Worm (Caenorhabditis elegans): ENCODE measurements around the gene vab-8.
A peak's percentile ranks its signal among the peaks of the same experiment; 100 is the strongest.

Gene vab-8

DNA sequence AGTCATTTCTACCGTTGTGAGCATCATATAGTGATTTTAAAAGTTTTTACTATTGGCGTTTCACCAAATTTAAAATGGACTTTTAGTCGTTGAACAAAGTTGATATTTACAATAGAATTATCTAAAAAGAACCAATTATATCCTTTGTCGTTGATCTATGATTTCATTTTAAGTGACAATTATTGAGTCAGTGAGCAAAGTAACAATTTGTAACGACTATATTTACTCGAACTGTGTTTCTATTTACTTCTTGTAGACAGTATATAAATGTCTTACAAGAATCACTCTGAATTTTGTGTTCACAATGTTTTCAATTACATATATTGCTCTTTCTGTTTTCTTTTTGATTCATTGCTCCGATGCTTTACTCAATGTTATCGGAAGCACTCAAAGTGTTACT, 28.0 kb downstream of the vab-8 start, which contains the start of gene ttr-22:
Gene ttr-22, plus strand, starts transcription at position 301 of the 400 bp plus-strand sequence.
- TF ChIP-seq ztf-18 (tag; optimal IDR thresholded peaks at IDR 0.05), result no peak
- TF ChIP-seq attf-5 (GFP tag; optimal IDR thresholded peaks at IDR 0.05), result no peak
- TF ChIP-seq ets-4 (GFP tag; optimal IDR thresholded peaks at IDR 0.05), result no peak
- TF ChIP-seq unc-62 (GFP tag; optimal IDR thresholded peaks at IDR 0.05), result no peak
- no peak for TF ChIP-seq nfyb-1 (GFP tag; IDR thresholded peaks at IDR 0.05)
- no peak for TF ChIP-seq snpc-1.1 (tag; optimal IDR thresholded peaks at IDR 0.05; ENCODE audit: insufficient read depth)
- no peak for TF ChIP-seq lin-40 (tag; optimal IDR thresholded peaks at IDR 0.05)
- TF ChIP-seq Y56A3A.18 (GFP tag; IDR thresholded peaks at IDR 0.05), result no peak
- no peak for TF ChIP-seq nhr-120 (GFP tag; IDR thresholded peaks at IDR 0.05)
- no peak for TF ChIP-seq K12H6.12 (tag; optimal IDR thresholded peaks at IDR 0.05)
- TF ChIP-seq ceh-40 (GFP tag; IDR thresholded peaks at IDR 0.05), result no peak
- TF ChIP-seq rcor-1 (GFP tag; IDR thresholded peaks at IDR 0.05), result no peak
- no peak for TF ChIP-seq ccch-3 (GFP tag; optimal IDR thresholded peaks at IDR 0.05)

DNA sequence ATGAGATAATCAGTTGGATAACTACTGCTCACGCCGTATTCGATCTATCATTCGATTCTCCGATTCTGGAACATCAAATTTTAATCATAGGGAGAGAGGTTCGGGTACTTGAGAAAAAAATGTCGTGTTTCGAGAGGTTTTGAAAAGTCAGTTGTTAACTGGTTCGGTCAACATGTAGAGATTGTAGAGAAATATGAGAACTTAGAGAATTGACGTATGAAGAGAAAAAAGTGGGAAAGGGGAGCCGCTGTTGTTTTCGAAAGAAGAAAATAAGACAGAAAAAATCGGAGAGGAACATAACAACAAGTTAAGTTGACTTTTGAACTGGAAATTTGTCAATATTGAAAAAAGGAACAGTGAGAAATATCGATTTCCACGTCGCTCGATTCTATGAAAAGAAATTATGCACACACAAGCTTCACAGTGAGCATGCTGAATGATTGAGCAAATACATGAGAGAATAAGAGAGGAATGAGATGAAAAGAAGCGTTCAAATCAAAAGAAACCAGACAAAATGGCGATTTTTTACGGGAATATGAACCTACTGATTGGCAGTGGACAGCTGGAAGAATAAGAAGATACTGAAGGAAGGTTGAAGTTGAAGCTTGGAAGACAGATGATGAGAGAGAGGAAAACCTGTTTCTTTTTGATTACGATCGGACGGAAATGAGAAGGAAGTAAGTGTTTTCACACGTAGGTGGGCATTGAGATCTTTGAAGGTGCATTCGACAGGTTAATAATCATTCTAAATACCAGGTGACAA, 32.0 kb downstream of the vab-8 start, which contains the start of the genes T04H1.13, slfl-5 and rad-50:
Gene T04H1.13, minus strand, starts transcription at position 51 of the 763 bp plus-strand sequence.
Gene slfl-5, minus strand, starts transcription at position 65 of the 763 bp plus-strand sequence.
Gene rad-50, plus strand, starts transcription at position 667 of the 763 bp plus-strand sequence.
- peak; percentile 76 for TF ChIP-seq nhr-80 (tag; optimal IDR thresholded peaks at IDR 0.05)
- TF ChIP-seq ceh-58 (GFP tag; IDR thresholded peaks at IDR 0.05), result no peak
- TF ChIP-seq ceh-27 (GFP tag; optimal IDR thresholded peaks at IDR 0.05), result peak; percentile 31
- peak; percentile 82 to 92 for TF ChIP-seq let-607 (tag; optimal IDR thresholded peaks at IDR 0.05)

ce11 chrV:12245777-12246452, 32.8 kb downstream of the vab-8 start:
- TF ChIP-seq zfh-2 (GFP tag; conservative IDR thresholded peaks at IDR 0.05) (no peak), lsy-27 (tag; optimal IDR thresholded peaks at IDR 0.05; ENCODE audit: borderline replicate concordance, insufficient read depth) (no peak), mel-28 (tag; optimal IDR thresholded peaks at IDR 0.05; ENCODE audit: borderline replicate concordance) (no peak), hlh-12 (tag; optimal IDR thresholded peaks at IDR 0.05) (no peak), K11D2.4 (GFP tag; IDR thresholded peaks at IDR 0.05) (no peak), attf-3 (GFP tag; conservative IDR thresholded peaks at IDR 0.05) (peak; percentile 90), cebp-1 (GFP tag; IDR thresholded peaks at IDR 0.05) (peak; percentile 77; the same call in 1 of the 2 replicates), cebp-1 (tag; optimal IDR thresholded peaks at IDR 0.05) (peak; percentile 94), ztf-18 (tag; optimal IDR thresholded peaks at IDR 0.05) (no peak), efl-1 (GFP tag; optimal IDR thresholded peaks at IDR 0.05) (no peak)

DNA sequence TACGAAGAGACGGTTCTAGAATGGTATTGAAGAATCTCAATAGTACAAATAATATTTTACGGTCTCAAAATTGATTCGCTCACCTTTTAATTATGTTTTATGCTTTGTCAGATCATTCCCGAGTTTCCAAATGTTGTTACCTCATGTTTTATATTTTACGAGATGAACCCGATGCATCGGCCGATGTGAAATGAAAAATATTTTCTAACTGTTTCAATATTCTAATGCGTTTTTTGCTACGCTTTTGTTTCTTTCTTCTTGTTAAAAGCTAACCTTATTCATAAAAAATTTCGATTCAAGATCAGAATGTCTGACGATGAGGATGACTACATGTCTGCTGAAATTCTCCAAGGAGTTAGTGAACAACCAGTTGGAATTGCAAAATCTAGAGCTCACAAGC, 37.9 kb downstream of the vab-8 start, which contains the start of gene T04H1.5:
Gene T04H1.5, plus strand, starts transcription at position 301 of the 400 bp plus-strand sequence.
- TF ChIP-seq cebp-1 (GFP tag; IDR thresholded peaks at IDR 0.05) (no peak), cebp-1 (tag; optimal IDR thresholded peaks at IDR 0.05) (no peak), rec-8 (tag; optimal IDR thresholded peaks at IDR 0.05) (no peak), mel-28 (tag; optimal IDR thresholded peaks at IDR 0.05; ENCODE audit: borderline replicate concordance) (no peak), nhr-27 (tag; optimal IDR thresholded peaks at IDR 0.05) (no peak), xnd-1 (tag; optimal IDR thresholded peaks at IDR 0.05) (no peak), bed-2 (GFP tag; IDR thresholded peaks at IDR 0.05) (no peak), fkh-3 (tag; optimal IDR thresholded peaks at IDR 0.05) (no peak), aptf-3 (GFP tag; IDR thresholded peaks at IDR 0.05) (no peak), Y53G8AR.9 (GFP tag; conservative IDR thresholded peaks at IDR 0.05) (no peak), dox-1 (GFP tag; IDR thresholded peaks at IDR 0.05) (no peak), F39B2.1 (GFP tag; IDR thresholded peaks at IDR 0.05) (no peak), hrde-1 (tag; optimal IDR thresholded peaks at IDR 0.05; ENCODE audit: borderline replicate concordance) (no peak), madf-10 (tag; optimal IDR thresholded peaks at IDR 0.05) (no peak), ztf-6 (GFP tag; IDR thresholded peaks at IDR 0.05) (no peak), nhr-80 (tag; optimal IDR thresholded peaks at IDR 0.05) (no peak), rpc-1 (optimal IDR thresholded peaks at IDR 0.05) (no peak), rpc-1 (tag; optimal IDR thresholded peaks at IDR 0.05) (no peak), snpc-4 (GFP tag; optimal IDR thresholded peaks at IDR 0.05) (no peak), snpc-4 (tag; optimal IDR thresholded peaks at IDR 0.05) (no peak)

Data from whole organism, young adult.